Worm (Caenorhabditis elegans) whole organism, late embryonic: Measurements from ENCODE around the gene F57A8.1.

ENCODE experiments used
- C08G9.2 ChIP-seq: sonication (generic microtip); optimal IDR thresholded peaks from 2 replicates; lab custom pipeline; 2016; ENCODE audit warnings: mild to moderate bottlenecking, missing genetic modification characterization, moderate library complexity, missing compliant biosample characterization
- C38D4.7 ChIP-seq: fragments of 200-800 bp; sonication (Bioruptor generic); optimal IDR thresholded peaks from 2 replicates; lab custom pipeline; 2018; ENCODE audit warnings: mild to moderate bottlenecking, missing genetic modification characterization, moderate library complexity, missing compliant biosample characterization
- K09A11.1 ChIP-seq: sonication (generic microtip); optimal IDR thresholded peaks from 2 replicates; lab custom pipeline; 2017; ENCODE audit warnings: antibody characterized with exemption, mild to moderate bottlenecking, missing genetic modification characterization, missing compliant biosample characterization; ENCODE audit not compliant: insufficient read depth
- ahr-1 ChIP-seq: sonication (generic microtip); optimal IDR thresholded peaks from 2 replicates; lab custom pipeline; 2016; ENCODE audit warnings: missing genetic modification characterization, missing compliant biosample characterization
- ama-1 ChIP-seq: fragments of 150-350 bp; optimal IDR thresholded peaks from 2 replicates; lab custom pipeline; 2014
- ceh-18 ChIP-seq: sonication (generic microtip); optimal IDR thresholded peaks from 2 replicates; lab custom pipeline; 2016; ENCODE audit warnings: missing genetic modification characterization, missing compliant biosample characterization
- ceh-2 ChIP-seq: sonication (generic microtip); optimal IDR thresholded peaks from 2 replicates; lab custom pipeline; 2016; ENCODE audit warnings: missing genotype, missing genetic modification characterization, missing compliant biosample characterization
- ceh-30 ChIP-seq: fragments of 150-350 bp; optimal IDR thresholded peaks from 2 replicates; lab custom pipeline; 2014; ENCODE audit warnings: missing biosample characterization, missing genetic modification characterization
- ceh-34 ChIP-seq: sonication (generic microtip); optimal IDR thresholded peaks from 2 replicates; lab custom pipeline; 2016; ENCODE audit warnings: mild to moderate bottlenecking, missing genetic modification characterization, missing compliant biosample characterization
- ceh-9 ChIP-seq: sonication (generic microtip); optimal IDR thresholded peaks from 2 replicates; lab custom pipeline; 2016; ENCODE audit warnings: mild to moderate bottlenecking, missing genetic modification characterization, inconsistent platforms, missing compliant biosample characterization
- dve-1 ChIP-seq: sonication (generic microtip); optimal IDR thresholded peaks from 2 replicates; lab custom pipeline; 2017; ENCODE audit warnings: antibody characterized with exemption, mild to moderate bottlenecking, missing genetic modification characterization, missing compliant biosample characterization
- elt-2 ChIP-seq: sonication (generic microtip); optimal IDR thresholded peaks from 2 replicates; lab custom pipeline; 2016; ENCODE audit warnings: missing genetic modification reagents, missing genetic modification characterization, missing compliant biosample characterization
- elt-4 ChIP-seq: sonication (generic microtip); optimal IDR thresholded peaks from 2 replicates; lab custom pipeline; 2016; ENCODE audit warnings: missing genetic modification characterization, missing compliant biosample characterization
- ets-4 ChIP-seq: sonication (generic microtip); optimal IDR thresholded peaks from 2 replicates; lab custom pipeline; 2016; ENCODE audit warnings: missing genetic modification characterization, missing compliant biosample characterization
- eyg-1 ChIP-seq: sonication (generic microtip); optimal IDR thresholded peaks from 2 replicates; lab custom pipeline; 2016; ENCODE audit warnings: missing genotype, missing genetic modification characterization, missing compliant biosample characterization
- fkh-10 ChIP-seq: fragments of 150-350 bp; optimal IDR thresholded peaks from 2 replicates; lab custom pipeline; 2014; ENCODE audit warnings: missing biosample characterization, missing genetic modification reagents, missing genetic modification characterization
- fkh-6 ChIP-seq: sonication (generic microtip); optimal IDR thresholded peaks from 2 replicates; lab custom pipeline; 2016; ENCODE audit warnings: missing genetic modification characterization, missing compliant biosample characterization
- gmeb-2 ChIP-seq: sonication (generic microtip); optimal IDR thresholded peaks from 2 replicates; lab custom pipeline; 2016; ENCODE audit warnings: missing genetic modification characterization, inconsistent platforms, missing compliant biosample characterization
- hlh-15 ChIP-seq: sonication (generic microtip); optimal IDR thresholded peaks from 2 replicates; lab custom pipeline; 2016; ENCODE audit warnings: missing genetic modification characterization, missing compliant biosample characterization
- hlh-30 ChIP-seq: sonication (generic microtip); optimal IDR thresholded peaks from 2 replicates; lab custom pipeline; 2017; ENCODE audit warnings: antibody characterized with exemption, missing genetic modification characterization, missing compliant biosample characterization; ENCODE audit not compliant: insufficient read depth
- hlh-6 ChIP-seq: sonication (generic microtip); optimal IDR thresholded peaks from 2 replicates; lab custom pipeline; 2016; ENCODE audit warnings: missing genotype, missing genetic modification characterization, missing compliant biosample characterization
- hlh-8 ChIP-seq: sonication (generic microtip); optimal IDR thresholded peaks from 2 replicates; lab custom pipeline; 2016; ENCODE audit warnings: missing genotype, missing genetic modification characterization, missing compliant biosample characterization
- madf-2 ChIP-seq: sonication (generic microtip); optimal IDR thresholded peaks from 2 replicates; lab custom pipeline; 2017; ENCODE audit warnings: missing genetic modification characterization, missing compliant biosample characterization
- mec-3 ChIP-seq: sonication (generic microtip); optimal IDR thresholded peaks from 2 replicates; lab custom pipeline; 2016; ENCODE audit warnings: borderline replicate concordance, missing genetic modification characterization, missing compliant biosample characterization
- nhr-11 ChIP-seq: fragments of 150-350 bp; optimal IDR thresholded peaks from 2 replicates; lab custom pipeline; 2014; ENCODE audit warnings: missing biosample characterization, missing genetic modification characterization
- nhr-232 ChIP-seq: sonication (generic microtip); optimal IDR thresholded peaks from 2 replicates; lab custom pipeline; 2016; ENCODE audit warnings: missing genetic modification characterization, missing compliant biosample characterization
- pha-2 ChIP-seq: sonication (generic microtip); optimal IDR thresholded peaks from 2 replicates; lab custom pipeline; 2017; ENCODE audit warnings: mild to moderate bottlenecking, missing genetic modification characterization, missing compliant biosample characterization
- ref-2 ChIP-seq: sonication (generic microtip); optimal IDR thresholded peaks from 2 replicates; lab custom pipeline; 2016; ENCODE audit warnings: missing genetic modification characterization, missing compliant biosample characterization
- rnt-1 ChIP-seq: sonication (generic microtip); optimal IDR thresholded peaks from 2 replicates; lab custom pipeline; 2016; ENCODE audit warnings: missing genetic modification characterization, missing compliant biosample characterization
- sdc-2 ChIP-seq: sonication (generic microtip); optimal IDR thresholded peaks from 2 replicates; lab custom pipeline; 2016; ENCODE audit warnings: missing genotype, missing genetic modification characterization, missing compliant biosample characterization
- sox-2 ChIP-seq: fragments of 200-800 bp; sonication (Bioruptor generic); IDR thresholded peaks from 2 replicates; pipeline ENCODE4 v1.3.6; 2022; ENCODE audit warnings: missing genetic modification reagents, missing genetic modification characterization, missing compliant biosample characterization
- sox-4 ChIP-seq: sonication (generic microtip); optimal IDR thresholded peaks from 2 replicates; lab custom pipeline; 2017; ENCODE audit warnings: mild to moderate bottlenecking, missing genetic modification characterization, inconsistent platforms, missing compliant biosample characterization
- tbx-7 ChIP-seq: sonication (generic microtip); optimal IDR thresholded peaks from 2 replicates; lab custom pipeline; 2016; ENCODE audit warnings: missing genotype, missing genetic modification characterization, missing compliant biosample characterization
- unc-3 ChIP-seq, 2 experiments: fragments of 200-800 bp in 1 of 2; sonication (Bioruptor generic) in 1 of 2; sonication (generic microtip) in 1 of 2; conservative IDR thresholded peaks in 1 of 2; optimal IDR thresholded peaks in 1 of 2; 2 replicates each; pipeline versions ENCODE4 v1.3.6 to Lab custom; 2016 to 2022; ENCODE audit warnings: missing compliant biosample characterization in 2 of 2, missing genetic modification characterization in 2 of 2, missing genetic modification reagents in 1 of 2
- unc-42 ChIP-seq: sonication (generic microtip); optimal IDR thresholded peaks from 2 replicates; lab custom pipeline; 2016; ENCODE audit warnings: missing genotype, missing genetic modification characterization, missing compliant biosample characterization
- unc-55 ChIP-seq: sonication (generic microtip); optimal IDR thresholded peaks from 2 replicates; lab custom pipeline; 2017; ENCODE audit warnings: missing biosample characterization, missing genetic modification reagents, missing genetic modification characterization
- unc-86 ChIP-seq: sonication (generic microtip); optimal IDR thresholded peaks from 2 replicates; lab custom pipeline; 2016; ENCODE audit warnings: missing genetic modification characterization, missing compliant biosample characterization
- ztf-16 ChIP-seq: sonication (generic microtip); optimal IDR thresholded peaks from 2 replicates; lab custom pipeline; 2017; ENCODE audit warnings: missing genetic modification characterization, missing compliant biosample characterization

The F57A8.1 gene

ce11 chrV:10006374-10006773, 30.8 kb upstream of the F57A8.1 start:
- no peak for TF ChIP-seq unc-3 (GFP tag; conservative IDR thresholded peaks at IDR 0.05; lab: Robert Waterston, UW)
- no peak for TF ChIP-seq unc-3 (tag; optimal IDR thresholded peaks at IDR 0.05; lab: Kevin White, UChicago)
- no peak for TF ChIP-seq ama-1 (lab: Kevin White, UChicago)
- no peak for TF ChIP-seq eyg-1 (tag; lab: Kevin White, UChicago)
- TF ChIP-seq ztf-16 (tag; lab: Kevin White, UChicago), result no peak
- no peak for TF ChIP-seq ahr-1 (tag; lab: Kevin White, UChicago)
- no peak for TF ChIP-seq ceh-9 (tag; lab: Kevin White, UChicago)
- TF ChIP-seq hlh-6 (tag; lab: Kevin White, UChicago), result no peak
- TF ChIP-seq sox-4 (tag; lab: Kevin White, UChicago), result no peak
- TF ChIP-seq C08G9.2 (tag; lab: Kevin White, UChicago), result no peak
- TF ChIP-seq ceh-18, result no peak
- no peak for TF ChIP-seq fkh-10 (GFP tag; lab: Kevin White, UChicago)
- TF ChIP-seq ceh-2 (tag; lab: Kevin White, UChicago), result no peak
- no peak for TF ChIP-seq unc-55 (GFP tag; lab: Kevin White, UChicago)
- no peak for TF ChIP-seq unc-42 (tag; lab: Kevin White, UChicago)
- no peak for TF ChIP-seq C38D4.7 (GFP tag; lab: Kevin White, UChicago)
- TF ChIP-seq ets-4 (tag; lab: Kevin White, UChicago), result no peak
- no peak for TF ChIP-seq sox-2 (GFP tag; lab: Robert Waterston, UW)
- TF ChIP-seq dve-1 (tag; lab: Kevin White, UChicago), result no peak
- TF ChIP-seq hlh-15 (tag; lab: Kevin White, UChicago), result no peak
- TF ChIP-seq ceh-34 (tag; lab: Kevin White, UChicago), result no peak

ce11 chrV:10007484-10007883, 29.7 kb upstream of the F57A8.1 start:
- TF ChIP-seq elt-2 (tag; lab: Kevin White, UChicago) (no peak), ceh-30 (no peak), hlh-6 (tag; lab: Kevin White, UChicago) (no peak), gmeb-2 (tag; lab: Kevin White, UChicago) (no peak), ceh-2 (tag; lab: Kevin White, UChicago) (no peak), mec-3 (tag; lab: Kevin White, UChicago) (no peak), hlh-30 (no peak), hlh-8 (tag; lab: Kevin White, UChicago) (no peak), fkh-6 (tag; lab: Kevin White, UChicago) (no peak), sdc-2 (tag; lab: Kevin White, UChicago) (no peak), ama-1 (lab: Kevin White, UChicago) (no peak), nhr-232 (tag; lab: Kevin White, UChicago) (no peak), fkh-10 (GFP tag; lab: Kevin White, UChicago) (no peak), unc-55 (GFP tag; lab: Kevin White, UChicago) (no peak)

DNA sequence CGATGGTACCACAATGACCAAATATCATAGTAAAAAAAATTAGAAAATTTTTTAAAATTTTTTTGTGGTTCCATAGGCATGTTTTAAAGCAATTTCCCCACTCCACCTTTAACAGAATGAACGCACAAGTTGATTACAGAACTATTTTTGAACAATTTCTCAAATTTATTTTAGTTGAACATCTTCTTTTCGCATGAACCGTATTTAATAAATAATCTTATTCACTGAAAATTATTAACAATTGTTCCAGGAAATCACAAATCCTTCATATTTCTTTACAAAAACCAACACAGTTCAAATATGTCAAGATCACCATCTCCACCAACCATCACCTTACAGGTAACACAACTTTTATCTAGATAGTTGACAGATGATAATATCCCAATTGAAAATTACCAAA, 25.5 kb upstream of the F57A8.1 start, which contains the start of gene lea-1:
lea-1 (plus strand) TSS at position 301 of the 400 bp plus-strand sequence.
- no peak for TF ChIP-seq fkh-10 (GFP tag; lab: Kevin White, UChicago)
- no peak for TF ChIP-seq tbx-7 (tag; lab: Kevin White, UChicago)
- no peak for TF ChIP-seq hlh-8 (tag; lab: Kevin White, UChicago)
- no peak for TF ChIP-seq nhr-11 (tag; lab: Kevin White, UChicago)
- no peak for TF ChIP-seq ama-1 (lab: Kevin White, UChicago)
- TF ChIP-seq rnt-1 (tag; lab: Kevin White, UChicago), result no peak
- no peak for TF ChIP-seq elt-4 (tag; lab: Kevin White, UChicago)
- no peak for TF ChIP-seq madf-2
- TF ChIP-seq pha-2 (tag; lab: Kevin White, UChicago), result no peak
- TF ChIP-seq K09A11.1, result no peak
- no peak for TF ChIP-seq unc-86 (tag; lab: Kevin White, UChicago)
- no peak for TF ChIP-seq ref-2
